Fruit fly (Drosophila melanogaster) whole organism, pupa: ENCODE measurements around the gene CG44227.

ENCODE experiments used
- CG8301 ChIP-seq: fragments of 200-800 bp; sonication (Bioruptor generic); optimal IDR thresholded peaks from 2 replicates; lab custom pipeline; 2018; ENCODE audit warnings: missing biosample characterization, mild to moderate bottlenecking, missing genetic modification characterization
- Snoo ChIP-seq: fragments of 200-800 bp; sonication (Bioruptor generic); optimal IDR thresholded peaks from 3 replicates; lab custom pipeline; 2017; ENCODE audit warnings: missing biosample characterization, mild to moderate bottlenecking, missing genetic modification characterization, inconsistent platforms

dm6 chr3R:8721071-8721470, 36.1 kb upstream of the CG44227 start, which contains the start of gene CG8136:
- TF ChIP-seq Snoo (tag; lab: Kevin White, UChicago) (no peak), CG8301 (no peak)
